Fruit fly (Drosophila melanogaster) whole organism, prepupa: Measurements from ENCODE around the gene dysc.

Experiments
- CG31627 ChIP-seq: fragments of 200-800 bp; sonication (Bioruptor generic); optimal IDR thresholded peaks from 3 replicates; lab custom pipeline; 2016; ENCODE audit warnings: missing biosample characterization, missing genetic modification characterization
- OdsH ChIP-seq: fragments of 200-800 bp; sonication (Bioruptor generic); optimal IDR thresholded peaks from 3 replicates; lab custom pipeline; 2016; ENCODE audit warnings: missing biosample characterization, missing genetic modification characterization
- pdm3 ChIP-seq: fragments of 200-800 bp; sonication (Bioruptor generic); optimal IDR thresholded peaks from 3 replicates; lab custom pipeline; 2016; ENCODE audit warnings: missing biosample characterization, missing genetic modification characterization
- vri ChIP-seq: fragments of 200-800 bp; sonication (Bioruptor generic); optimal IDR thresholded peaks from 3 replicates; lab custom pipeline; 2016; ENCODE audit warnings: missing biosample characterization, mild to moderate bottlenecking, missing genetic modification characterization

DNA sequence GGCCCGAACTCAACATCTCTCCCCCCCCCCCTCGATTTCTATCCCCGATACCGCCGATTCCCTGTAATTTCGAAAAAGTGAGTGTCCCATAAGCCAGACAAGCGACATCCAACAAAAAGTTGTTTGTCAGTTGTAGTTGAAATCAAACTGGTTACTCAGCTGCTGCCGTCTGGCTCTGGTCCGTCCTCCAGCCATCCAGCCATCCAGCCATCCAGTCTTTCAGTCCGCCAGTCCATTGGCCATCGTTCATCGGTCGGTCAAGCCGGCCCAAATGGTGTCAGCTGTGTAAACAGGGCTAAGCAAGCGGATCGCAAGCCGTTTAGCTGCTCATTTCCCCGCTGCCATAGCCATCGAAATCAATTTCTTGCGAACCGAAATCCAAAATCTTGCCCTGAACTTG lies 21.5 kb downstream of the dysc start:
- TF ChIP-seq CG31627 (GFP tag; lab: Kevin White, UChicago) = no peak
- no peak for TF ChIP-seq pdm3 (GFP tag; lab: Kevin White, UChicago)
- no peak for TF ChIP-seq OdsH (GFP tag; lab: Kevin White, UChicago)
- no peak for TF ChIP-seq vri (GFP tag; lab: Kevin White, UChicago)
